Fruit fly (Drosophila melanogaster) whole organism, embryonic: ENCODE results near the gene PolD2.

Experiments used
- Ada2b ChIP-seq: fragments of 200-800 bp; sonication (Bioruptor generic); IDR thresholded peaks from 2 replicates; pipeline ENCODE4 v1.3.6; 2022; ENCODE audit warnings: missing biosample characterization, missing genetic modification characterization
- Asciz ChIP-seq: fragments of 200-800 bp; sonication (Bioruptor generic); optimal IDR thresholded peaks from 2 replicates; lab custom pipeline; 2017; ENCODE audit warnings: missing biosample characterization, mild to moderate bottlenecking, missing genetic modification characterization, missing genetic modification reagents
- Atf3 ChIP-seq: fragments of 200-800 bp; sonication (Bioruptor generic); optimal IDR thresholded peaks from 3 replicates; lab custom pipeline; 2016; ENCODE audit warnings: missing biosample characterization, missing genetic modification characterization
- Atf6 ChIP-seq: fragments of 200-800 bp; sonication (Bioruptor generic); IDR thresholded peaks from 2 replicates; pipeline ENCODE4 v1.3.6; 2022; ENCODE audit warnings: missing biosample characterization, missing genetic modification characterization
- Bteb2 ChIP-seq: fragments of 200-800 bp; sonication (Bioruptor generic); optimal IDR thresholded peaks from 2 replicates; lab custom pipeline; 2016; ENCODE audit warnings: missing biosample characterization, missing genetic modification characterization
- CG10431 ChIP-seq: fragments of 200-800 bp; sonication (Bioruptor generic); optimal IDR thresholded peaks from 3 replicates; lab custom pipeline; 2018; ENCODE audit warnings: missing biosample characterization, mild to moderate bottlenecking, missing genetic modification characterization
- CG11504 ChIP-seq: fragments of 200-800 bp; sonication (Bioruptor generic); optimal IDR thresholded peaks from 3 replicates; lab custom pipeline; 2019; ENCODE audit warnings: missing biosample characterization, mild to moderate bottlenecking, missing genetic modification characterization, moderate library complexity
- CG11560 ChIP-seq: fragments of 200-800 bp; sonication (Bioruptor generic); IDR thresholded peaks from 3 replicates; pipeline ENCODE4 v1.3.6; 2022; ENCODE audit warnings: missing biosample characterization, missing genetic modification characterization
- CG1233 ChIP-seq: fragments of 200-800 bp; sonication (Bioruptor generic); optimal IDR thresholded peaks from 4 replicates; lab custom pipeline; 2018; ENCODE audit warnings: missing biosample characterization, mild to moderate bottlenecking, missing genetic modification characterization
- CG13123 ChIP-seq: fragments of 200-800 bp; sonication (Bioruptor generic); optimal IDR thresholded peaks from 2 replicates; lab custom pipeline; 2016; ENCODE audit warnings: missing biosample characterization, missing genetic modification characterization
- CG13624 ChIP-seq: fragments of 200-800 bp; sonication (Bioruptor generic); optimal IDR thresholded peaks from 2 replicates; lab custom pipeline; 2016; ENCODE audit warnings: missing biosample characterization, missing genetic modification characterization
- CG14014 ChIP-seq: fragments of 200-800 bp; sonication (Bioruptor generic); IDR thresholded peaks from 2 replicates; pipeline ENCODE4 v1.3.6; 2022; ENCODE audit warnings: missing biosample characterization, missing genetic modification characterization
- CG15073 ChIP-seq: fragments of 200-800 bp; sonication (Bioruptor generic); optimal IDR thresholded peaks from 2 replicates; lab custom pipeline; 2016; ENCODE audit warnings: missing biosample characterization, missing genetic modification characterization
- CG16779 ChIP-seq: fragments of 200-800 bp; sonication (Bioruptor generic); IDR thresholded peaks from 2 replicates; pipeline ENCODE4 v1.3.6; 2022; ENCODE audit warnings: missing biosample characterization, missing genetic modification characterization
- CG16815 ChIP-seq: fragments of 200-800 bp; sonication (Bioruptor generic); optimal IDR thresholded peaks from 3 replicates; lab custom pipeline; 2017; ENCODE audit warnings: missing biosample characterization, mild to moderate bottlenecking, missing genetic modification characterization
- CG2678 ChIP-seq: fragments of 200-800 bp; sonication (Bioruptor generic); optimal IDR thresholded peaks from 3 replicates; lab custom pipeline; 2019; ENCODE audit warnings: missing biosample characterization, mild to moderate bottlenecking, missing genetic modification characterization, moderate library complexity
- CG4617 ChIP-seq: fragments of 200-800 bp; sonication (Bioruptor generic); optimal IDR thresholded peaks from 3 replicates; lab custom pipeline; 2016; ENCODE audit warnings: missing biosample characterization, missing genetic modification characterization, borderline replicate concordance
- CG4707 ChIP-seq: fragments of 200-800 bp; sonication (Bioruptor generic); optimal IDR thresholded peaks from 2 replicates; lab custom pipeline; 2018; ENCODE audit warnings: missing biosample characterization, mild to moderate bottlenecking, missing genetic modification characterization, moderate library complexity
- CG6683 ChIP-seq: fragments of 200-800 bp; sonication (Bioruptor generic); optimal IDR thresholded peaks from 2 replicates; lab custom pipeline; 2017; ENCODE audit warnings: missing biosample characterization, mild to moderate bottlenecking, missing genetic modification characterization, missing genetic modification reagents
- CG8089 ChIP-seq: fragments of 200-800 bp; sonication (Bioruptor generic); optimal IDR thresholded peaks from 3 replicates; lab custom pipeline; 2016; ENCODE audit warnings: missing biosample characterization, missing genetic modification characterization
- CG8290 ChIP-seq, 3 experiments: fragments of 200-800 bp; sonication (Bioruptor generic); optimal IDR thresholded peaks; 2 replicates each; lab custom pipeline; 2016 to 2019; ENCODE audit warnings: missing biosample characterization in 3 of 3, missing genetic modification characterization in 3 of 3, mild to moderate bottlenecking in 2 of 3, moderate library complexity in 1 of 3
- CG8359 ChIP-seq: fragments of 200-800 bp; sonication (Bioruptor generic); optimal IDR thresholded peaks from 2 replicates; lab custom pipeline; 2017; ENCODE audit warnings: missing biosample characterization, mild to moderate bottlenecking, missing genetic modification characterization, borderline replicate concordance
- CG9932 ChIP-seq: fragments of 200-800 bp; sonication (Bioruptor generic); IDR thresholded peaks from 2 replicates; pipeline ENCODE4 v1.3.6; 2022; ENCODE audit warnings: missing biosample characterization, missing genetic modification characterization
- Camta ChIP-seq: fragments of 200-800 bp; sonication (Bioruptor generic); optimal IDR thresholded peaks from 2 replicates; lab custom pipeline; 2016; ENCODE audit warnings: missing biosample characterization, missing genetic modification characterization
- CkIIα-i1 ChIP-seq: fragments of 200-800 bp; sonication (Bioruptor generic); IDR thresholded peaks from 2 replicates; pipeline ENCODE4 v1.3.6; 2022; ENCODE audit warnings: missing biosample characterization, missing genetic modification characterization
- D19A ChIP-seq: fragments of 200-800 bp; optimal IDR thresholded peaks from 3 replicates; lab custom pipeline; 2019; ENCODE audit warnings: missing biosample characterization, mild to moderate bottlenecking, missing genetic modification characterization, moderate library complexity
- Deaf1 ChIP-seq: fragments of 200-800 bp; optimal IDR thresholded peaks from 3 replicates; lab custom pipeline; 2019; ENCODE audit warnings: missing biosample characterization, mild to moderate bottlenecking, missing genetic modification characterization, moderate library complexity
- Dll ChIP-seq: fragments of 200-800 bp; sonication (Bioruptor generic); IDR thresholded peaks from 4 replicates; pipeline ENCODE4 v1.3.6; 2022; ENCODE audit warnings: missing biosample characterization, missing genetic modification characterization; ENCODE audit not compliant: partially characterized antibody
- Ets97D ChIP-seq: fragments of 200-800 bp; sonication (Bioruptor generic); optimal IDR thresholded peaks from 3 replicates; lab custom pipeline; 2016; ENCODE audit warnings: missing biosample characterization, missing genetic modification characterization
- HHEX ChIP-seq: fragments of 200-800 bp; sonication (Bioruptor generic); optimal IDR thresholded peaks from 3 replicates; lab custom pipeline; 2017; ENCODE audit warnings: missing biosample characterization, mild to moderate bottlenecking, missing genetic modification characterization, missing genetic modification reagents
- HLH4C ChIP-seq: fragments of 200-800 bp; sonication (Bioruptor generic); IDR thresholded peaks from 3 replicates; pipeline ENCODE4 v1.3.6; 2022; ENCODE audit warnings: missing biosample characterization, missing genetic modification characterization; ENCODE audit not compliant: partially characterized antibody
- Hmx ChIP-seq: fragments of 200-800 bp; sonication (Bioruptor generic); optimal IDR thresholded peaks from 2 replicates; lab custom pipeline; 2016; ENCODE audit warnings: missing biosample characterization, missing genetic modification characterization
- Med ChIP-seq: fragments of 200-800 bp; sonication (Bioruptor generic); peaks from one replicate; lab custom pipeline; 2016; ENCODE audit warnings: missing biosample characterization, missing genetic modification characterization, mild to moderate bottlenecking, inconsistent platforms, moderate library complexity
- Nf-YC ChIP-seq: fragments of 200-800 bp; optimal IDR thresholded peaks from 3 replicates; lab custom pipeline; 2019; ENCODE audit warnings: missing biosample characterization, mild to moderate bottlenecking, missing genetic modification characterization, moderate library complexity
- NfI ChIP-seq: fragments of 200-800 bp; sonication (Bioruptor generic); optimal IDR thresholded peaks from 3 replicates; lab custom pipeline; 2018; ENCODE audit warnings: missing biosample characterization, mild to moderate bottlenecking, missing genetic modification characterization, moderate library complexity
- Rx ChIP-seq: fragments of 200-800 bp; sonication (Bioruptor generic); IDR thresholded peaks from 2 replicates; pipeline ENCODE4 v1.3.6; 2022; ENCODE audit warnings: missing biosample characterization, missing genetic modification characterization
- TFAM ChIP-seq: fragments of 200-800 bp; sonication (Bioruptor generic); optimal IDR thresholded peaks from 2 replicates; lab custom pipeline; 2017; ENCODE audit warnings: missing biosample characterization, missing genetic modification characterization, inconsistent platforms
- Xbp1 ChIP-seq: fragments of 200-800 bp; sonication (Bioruptor generic); optimal IDR thresholded peaks from 3 replicates; lab custom pipeline; 2016; ENCODE audit warnings: missing biosample characterization, mild to moderate bottlenecking, missing genetic modification characterization
- bab2 ChIP-seq: fragments of 200-800 bp; sonication (Bioruptor generic); optimal IDR thresholded peaks from 2 replicates; lab custom pipeline; 2016; ENCODE audit warnings: missing biosample characterization, missing genetic modification characterization
- chinmo ChIP-seq: fragments of 200-800 bp; sonication (Bioruptor generic); IDR thresholded peaks from 4 replicates; pipeline ENCODE4 v1.3.6; 2022; ENCODE audit warnings: missing biosample characterization, missing genetic modification characterization; ENCODE audit not compliant: partially characterized antibody
- crp ChIP-seq, 2 experiments: fragments of 200-800 bp; sonication (Bioruptor generic); optimal IDR thresholded peaks; 2 replicates in 1 of 2; 3 replicates in 1 of 2; lab custom pipeline; 2017; ENCODE audit warnings: missing biosample characterization in 2 of 2, missing genetic modification characterization in 2 of 2, mild to moderate bottlenecking in 1 of 2, moderate library complexity in 1 of 2
- da ChIP-seq: fragments of 200-800 bp; sonication (Bioruptor generic); optimal IDR thresholded peaks from 2 replicates; lab custom pipeline; 2016; ENCODE audit warnings: missing biosample characterization, missing genetic modification characterization
- fd96Cb ChIP-seq: fragments of 200-800 bp; sonication (Bioruptor generic); optimal IDR thresholded peaks from 2 replicates; lab custom pipeline; 2018; ENCODE audit warnings: missing biosample characterization, mild to moderate bottlenecking, missing genetic modification characterization, moderate library complexity
- maf-S ChIP-seq: fragments of 200-800 bp; sonication (Bioruptor generic); optimal IDR thresholded peaks from 2 replicates; lab custom pipeline; 2016; ENCODE audit warnings: missing biosample characterization, missing genetic modification characterization
- row ChIP-seq: fragments of 200-800 bp; sonication (Bioruptor generic); IDR thresholded peaks from 3 replicates; pipeline ENCODE4 v1.3.6; 2022; ENCODE audit warnings: missing biosample characterization, missing genetic modification characterization
- sd ChIP-seq: fragments of 200-800 bp; sonication (Bioruptor generic); optimal IDR thresholded peaks from 3 replicates; lab custom pipeline; 2018; ENCODE audit warnings: missing biosample characterization, mild to moderate bottlenecking, missing genetic modification characterization, moderate library complexity
- seq ChIP-seq: fragments of 200-800 bp; sonication (Bioruptor generic); IDR thresholded peaks from 2 replicates; pipeline ENCODE4 v1.3.6; 2022; ENCODE audit warnings: missing biosample characterization, missing genetic modification characterization
- sug ChIP-seq: fragments of 200-800 bp; optimal IDR thresholded peaks from 2 replicates; lab custom pipeline; 2019; ENCODE audit warnings: missing biosample characterization, mild to moderate bottlenecking, missing genetic modification characterization, moderate library complexity
- tna ChIP-seq: fragments of 200-800 bp; sonication (Bioruptor generic); IDR thresholded peaks from 2 replicates; pipeline ENCODE4 v1.3.6; 2022; ENCODE audit warnings: missing biosample characterization, missing genetic modification characterization; ENCODE audit not compliant: partially characterized antibody
- vfl ChIP-seq: fragments of 200-800 bp; sonication (Bioruptor generic); optimal IDR thresholded peaks from 2 replicates; lab custom pipeline; 2016; ENCODE audit warnings: missing biosample characterization, missing genetic modification characterization
- zfh1 ChIP-seq: fragments of 200-800 bp; sonication (Bioruptor generic); IDR thresholded peaks from 3 replicates; pipeline ENCODE4 v1.3.6; 2022; ENCODE audit warnings: missing biosample characterization, missing genetic modification characterization

PolD2 gene

DNA sequence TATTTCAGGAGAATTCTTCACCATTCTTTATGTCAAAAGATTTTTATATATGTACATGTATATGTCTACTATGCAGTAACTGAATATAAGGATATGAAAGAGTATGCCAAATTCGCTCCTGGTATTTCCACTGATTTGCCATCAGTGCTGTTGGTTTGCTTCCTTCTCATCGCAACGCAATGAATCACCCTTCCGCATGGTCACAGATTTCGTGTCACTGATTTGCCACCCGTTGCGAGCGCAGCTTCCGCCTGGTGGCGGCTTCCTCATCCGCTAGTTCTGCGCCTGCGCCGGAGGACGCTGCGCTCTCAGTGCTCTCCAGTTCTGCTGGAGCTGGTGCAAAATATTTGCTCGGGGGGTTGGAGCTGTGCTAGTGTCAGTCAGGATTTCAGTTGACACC lies 27.2 kb upstream of the PolD2 start (continued):
- no peak for TF ChIP-seq CG4707
- TF ChIP-seq CG11504 (tag; lab: Kevin White, UChicago): no peak
- TF ChIP-seq fd96Cb: no peak
- TF ChIP-seq Xbp1: no peak
- no peak for TF ChIP-seq Hmx (GFP tag; lab: Kevin White, UChicago)
- TF ChIP-seq HHEX (GFP tag; lab: Kevin White, UChicago): no peak
- no peak for TF ChIP-seq Ada2b (GFP tag; lab: Robert Waterston, UW)
- TF ChIP-seq CG8089: no peak
- no peak for TF ChIP-seq chinmo (GFP tag; lab: Robert Waterston, UW)
- TF ChIP-seq D19A (tag; lab: Kevin White, UChicago): peak; percentile 69
- TF ChIP-seq Asciz (GFP tag; lab: Kevin White, UChicago): no peak
- TF ChIP-seq CG8359 (GFP tag; lab: Kevin White, UChicago): no peak
- TF ChIP-seq Dll (GFP tag; lab: Robert Waterston, UW): no peak
- TF ChIP-seq CG6683 (GFP tag; lab: Kevin White, UChicago): no peak
- TF ChIP-seq crp (GFP tag; optimal IDR thresholded peaks at IDR 0.05; lab: Kevin White, UChicago): no peak
- no peak for TF ChIP-seq sug (tag; lab: Kevin White, UChicago)
- no peak for TF ChIP-seq TFAM (GFP tag; lab: Kevin White, UChicago)
- no peak for TF ChIP-seq CG13624
- TF ChIP-seq CG14014 (GFP tag; lab: Robert Waterston, UW): no peak
- no peak for TF ChIP-seq sd (tag; lab: Kevin White, UChicago)
- no peak for TF ChIP-seq CG1233 (GFP tag; lab: Kevin White, UChicago)
- TF ChIP-seq Atf6 (GFP tag; lab: Robert Waterston, UW): no peak
- TF ChIP-seq CkIIα-i1 (GFP tag; lab: Robert Waterston, UW): no peak
- TF ChIP-seq da (GFP tag; lab: Kevin White, UChicago): no peak
- no peak for TF ChIP-seq CG2678
- no peak for TF ChIP-seq maf-S (GFP tag; lab: Kevin White, UChicago)
- no peak for TF ChIP-seq Bteb2
- no peak for TF ChIP-seq CG8290 (GFP tag; optimal IDR thresholded peaks at IDR 0.05; lab: Kevin White, UChicago)
- peak in 1 of 2 experiments; percentile 46 for TF ChIP-seq CG8290 (tag; optimal IDR thresholded peaks at IDR 0.05; lab: Kevin White, UChicago)
- no peak for TF ChIP-seq CG13123
- TF ChIP-seq CG4617: no peak
- TF ChIP-seq Camta (GFP tag; lab: Kevin White, UChicago): no peak
- TF ChIP-seq Nf-YC (tag; lab: Kevin White, UChicago): peak; percentile 12
- TF ChIP-seq CG16779 (GFP tag; lab: Robert Waterston, UW): no peak
- TF ChIP-seq CG9932 (GFP tag; lab: Robert Waterston, UW): peak; percentile 12; the same call in 1 of the 2 replicates
- no peak for TF ChIP-seq bab2 (GFP tag; lab: Kevin White, UChicago)
- no peak for TF ChIP-seq CG11560 (tag; lab: Robert Waterston, UW)
- no peak for TF ChIP-seq CG10431 (GFP tag; lab: Kevin White, UChicago)
- TF ChIP-seq NfI (GFP tag; lab: Kevin White, UChicago): peak; percentile 10
- TF ChIP-seq tna (GFP tag; lab: Robert Waterston, UW): no peak
- TF ChIP-seq seq: peak; percentile 70
- peak; percentile 58 for TF ChIP-seq row (GFP tag; lab: Robert Waterston, UW)
- TF ChIP-seq Ets97D (GFP tag; lab: Kevin White, UChicago): peak; percentile 49
- TF ChIP-seq Atf3: no peak
- TF ChIP-seq CG16815 (GFP tag; lab: Kevin White, UChicago): no peak
- no peak for TF ChIP-seq CG15073
- no peak for TF ChIP-seq Rx (GFP tag; lab: Robert Waterston, UW)
- TF ChIP-seq Deaf1 (tag; lab: Kevin White, UChicago): no peak
- peak; percentile 88 for TF ChIP-seq Med
- no peak for TF ChIP-seq zfh1
- TF ChIP-seq HLH4C (GFP tag; lab: Robert Waterston, UW): no peak
- TF ChIP-seq vfl (GFP tag; lab: Kevin White, UChicago): no peak
